Fruit fly (Drosophila melanogaster): Measurements from ENCODE around the gene kon.

Gene kon

dm6 chr2L:18484382-18485050, 19.3 kb downstream of the kon start, which contains the start of gene CG10283 (continued):
- peak; percentile 26 for TF ChIP-seq dmrt99B (tag; optimal IDR thresholded peaks at IDR 0.05)
- no peak for TF ChIP-seq gsb-n (tag; optimal IDR thresholded peaks at IDR 0.05)
- TF ChIP-seq Sox100B (GFP tag; optimal IDR thresholded peaks at IDR 0.05): peak; percentile 43
- peak; percentile 40 for TF ChIP-seq CG2712 (tag; optimal IDR thresholded peaks at IDR 0.05)
- TF ChIP-seq CG12942 (GFP tag; optimal IDR thresholded peaks at IDR 0.05): peak; percentile 39
- peak; percentile 27 for TF ChIP-seq tin (GFP tag; optimal IDR thresholded peaks at IDR 0.05)
- peak; percentile 47; the same call in 1 of the 2 replicates for TF ChIP-seq NFAT (GFP tag; IDR thresholded peaks at IDR 0.05)
- TF ChIP-seq unpg (GFP tag; optimal IDR thresholded peaks at IDR 0.05): peak; percentile 58
- peak; percentile 29 for TF ChIP-seq pho (GFP tag; optimal IDR thresholded peaks at IDR 0.05)
- peak; percentile 29 for TF ChIP-seq Chrac-16 (GFP tag; optimal IDR thresholded peaks at IDR 0.05)
- TF ChIP-seq crol (GFP tag; IDR thresholded peaks at IDR 0.05): no peak
- no peak for TF ChIP-seq B-H1 (GFP tag; IDR thresholded peaks at IDR 0.05)
- TF ChIP-seq Nf-YC (tag; optimal IDR thresholded peaks at IDR 0.05): no peak
- no peak for TF ChIP-seq Dll (GFP tag; IDR thresholded peaks at IDR 0.05; ENCODE audit: partially characterized antibody)
- TF ChIP-seq gfzf (GFP tag; optimal IDR thresholded peaks at IDR 0.05): peak; percentile 54
- TF ChIP-seq pita (GFP tag; optimal IDR thresholded peaks at IDR 0.05): peak; percentile 85
- TF ChIP-seq dysf (GFP tag; IDR thresholded peaks at IDR 0.05): no peak; the same call in 2 of the 3 replicates
- TF ChIP-seq sug (tag; optimal IDR thresholded peaks at IDR 0.05): peak; percentile 28
- peak; percentile 55 for TF ChIP-seq nmo (GFP tag; optimal IDR thresholded peaks at IDR 0.05)
- peak; percentile 49; the same call in 1 of the 2 replicates for TF ChIP-seq onecut (GFP tag; IDR thresholded peaks at IDR 0.05)
- peak; percentile 37 for TF ChIP-seq CG16815 (GFP tag; optimal IDR thresholded peaks at IDR 0.05)
- peak; percentile 96 for TF ChIP-seq CG2199 (GFP tag; IDR thresholded peaks at IDR 0.05)
- TF ChIP-seq aop (GFP tag; IDR thresholded peaks at IDR 0.05): no peak
- peak; percentile 91 for TF ChIP-seq Jarid2 (GFP tag; optimal IDR thresholded peaks at IDR 0.05)
- TF ChIP-seq HLH4C (GFP tag; IDR thresholded peaks at IDR 0.05; ENCODE audit: partially characterized antibody): no peak
- peak; percentile 81 for TF ChIP-seq E2f2 (GFP tag; IDR thresholded peaks at IDR 0.05)
- peak; percentile 57 for TF ChIP-seq Hr3 (GFP tag; optimal IDR thresholded peaks at IDR 0.05)
- peak; percentile 21 for TF ChIP-seq CG13775 (GFP tag; optimal IDR thresholded peaks at IDR 0.05)
- TF ChIP-seq CG9817 (tag; optimal IDR thresholded peaks at IDR 0.05): peak; percentile 43
- TF ChIP-seq Xbp1 (GFP tag; optimal IDR thresholded peaks at IDR 0.05): peak; percentile 50
- no peak for TF ChIP-seq Hr39 (optimal IDR thresholded peaks at IDR 0.05)
- peak; percentile 71 for TF ChIP-seq CG10267 (tag; optimal IDR thresholded peaks at IDR 0.05)
- peak; percentile 55 for TF ChIP-seq CG30020 (tag; optimal IDR thresholded peaks at IDR 0.05)
- TF ChIP-seq Awh (GFP tag; IDR thresholded peaks at IDR 0.05): 0 out of 2 replicates have a peak, but pooled peaks have one; percentile 9
- TF ChIP-seq cad (GFP tag; optimal IDR thresholded peaks at IDR 0.05): no peak
- peak; percentile 22 for TF ChIP-seq CG8290 (GFP tag; optimal IDR thresholded peaks at IDR 0.05)
- TF ChIP-seq CG8290 (tag; optimal IDR thresholded peaks at IDR 0.05): peak in 1 of 2 experiments; percentile 57
- peak; percentile 64 for TF ChIP-seq CG3847 (GFP tag; IDR thresholded peaks at IDR 0.05)
- TF ChIP-seq prd (optimal IDR thresholded peaks at IDR 0.05): no peak
- TF ChIP-seq prd (GFP tag; IDR thresholded peaks at IDR 0.05): 0 out of 3 replicates have a peak, but pooled peaks have one; percentile 16
- peak; percentile 13 for TF ChIP-seq grn (GFP tag; optimal IDR thresholded peaks at IDR 0.05)
- TF ChIP-seq sima (GFP tag; optimal IDR thresholded peaks at IDR 0.05): no peak
- peak; percentile 32 for TF ChIP-seq ind (GFP tag; optimal IDR thresholded peaks at IDR 0.05)
- peak; percentile 17 for TF ChIP-seq MESR4 (GFP tag; optimal IDR thresholded peaks at IDR 0.05)
- no peak for TF ChIP-seq CG7928 (GFP tag; optimal IDR thresholded peaks at IDR 0.05)
- peak; percentile 21 for TF ChIP-seq CG8924 (tag; optimal IDR thresholded peaks at IDR 0.05)
- no peak for TF ChIP-seq CG4282 (GFP tag; optimal IDR thresholded peaks at IDR 0.05)
- TF ChIP-seq CG5180 (GFP tag; optimal IDR thresholded peaks at IDR 0.05): peak; percentile 44
- peak; percentile 79 for TF ChIP-seq row (GFP tag; IDR thresholded peaks at IDR 0.05)
- peak; percentile 60 for TF ChIP-seq phol (tag; optimal IDR thresholded peaks at IDR 0.05)
- no peak for TF ChIP-seq Bgb (GFP tag; IDR thresholded peaks at IDR 0.05; ENCODE audit: partially characterized antibody)
